Worm (Caenorhabditis elegans): ENCODE results near the gene ZK285.2.

DNA sequence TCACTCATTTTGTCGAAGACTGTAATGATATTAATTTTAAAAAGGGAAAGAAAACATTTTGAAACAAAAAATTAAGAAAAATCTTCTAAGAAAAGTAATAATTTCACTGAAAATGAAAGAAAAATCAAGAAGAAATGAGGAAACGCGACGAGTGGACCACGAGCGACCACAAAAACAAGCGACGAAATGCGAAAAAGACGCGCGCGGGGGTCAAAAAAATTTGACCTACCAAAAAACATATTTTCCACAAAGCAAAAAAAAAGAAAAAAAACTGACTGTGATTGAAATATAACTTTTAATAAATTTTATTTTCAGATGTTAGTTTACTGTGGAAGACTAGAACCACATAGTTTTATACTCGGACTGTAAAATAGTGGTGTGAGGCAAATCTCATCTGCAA is 12.2 kb downstream of the ZK285.2 start, which contains the start of gene F14H3.6:
- TF ChIP-seq sea-2 (GFP tag; IDR thresholded peaks at IDR 0.05) (no peak), snpc-4 (GFP tag; optimal IDR thresholded peaks at IDR 0.05) (no peak), snpc-4 (tag; optimal IDR thresholded peaks at IDR 0.05) (no peak), tbx-9 (tag; optimal IDR thresholded peaks at IDR 0.05; ENCODE audit: borderline replicate concordance) (no peak), nhr-90 (tag; optimal IDR thresholded peaks at IDR 0.05) (no peak)
